Fruit fly (Drosophila melanogaster): ENCODE measurements around the gene CG14540.

CG14540 gene

dm6 chr3R:25982734-25983133 is 23.7 kb downstream of the CG14540 start, which contains the start of gene Nf1 (continued):
- TF ChIP-seq CG6689 (GFP tag; IDR thresholded peaks at IDR 0.05) (no peak), CG11398 (GFP tag; optimal IDR thresholded peaks at IDR 0.05) (no peak), CG31441 (GFP tag; IDR thresholded peaks at IDR 0.05) (no peak), sug (tag; optimal IDR thresholded peaks at IDR 0.05) (no peak), crc (GFP tag; optimal IDR thresholded peaks at IDR 0.05) (no peak), ATbp (GFP tag; optimal IDR thresholded peaks at IDR 0.05) (no peak), CG12299 (tag; optimal IDR thresholded peaks at IDR 0.05) (no peak), kah (GFP tag; optimal IDR thresholded peaks at IDR 0.05) (no peak), CG14710 (tag; optimal IDR thresholded peaks at IDR 0.05) (no peak), cad (GFP tag; optimal IDR thresholded peaks at IDR 0.05) (no peak), Dek (tag; optimal IDR thresholded peaks at IDR 0.05) (no peak), gfzf (GFP tag; optimal IDR thresholded peaks at IDR 0.05) (peak; percentile 89), CG7928 (GFP tag; optimal IDR thresholded peaks at IDR 0.05) (no peak), Fer3 (tag; optimal IDR thresholded peaks at IDR 0.05) (no peak), Dad (GFP tag; optimal IDR thresholded peaks at IDR 0.05) (no peak), H15 (GFP tag; IDR thresholded peaks at IDR 0.05) (no peak), CG12071 (GFP tag; optimal IDR thresholded peaks at IDR 0.05) (no peak), CG6683 (GFP tag; optimal IDR thresholded peaks at IDR 0.05) (no peak), MTF-1 (GFP tag; optimal IDR thresholded peaks at IDR 0.05; ENCODE audit: borderline replicate concordance) (no peak), cg (GFP tag; optimal IDR thresholded peaks at IDR 0.05) (no peak), Dfd (GFP tag; optimal IDR thresholded peaks at IDR 0.05) (no peak), fd96Cb (tag; optimal IDR thresholded peaks at IDR 0.05) (no peak), cas (GFP tag; IDR thresholded peaks at IDR 0.05) (no peak), Hr3 (GFP tag; optimal IDR thresholded peaks at IDR 0.05) (no peak), schlank (tag; optimal IDR thresholded peaks at IDR 0.05) (no peak), CG5953 (GFP tag; IDR thresholded peaks at IDR 0.05) (no peak), lmd (GFP tag; IDR thresholded peaks at IDR 0.05) (no peak), exex (tag; optimal IDR thresholded peaks at IDR 0.05) (no peak), sob (GFP tag; IDR thresholded peaks at IDR 0.05) (no peak), CG9437 (GFP tag; optimal IDR thresholded peaks at IDR 0.05) (no peak), Taf1 (GFP tag; IDR thresholded peaks at IDR 0.05) (no peak), abd-A (tag; optimal IDR thresholded peaks at IDR 0.05) (no peak), CG33557 (GFP tag; optimal IDR thresholded peaks at IDR 0.05) (no peak), NC2α (GFP tag; optimal IDR thresholded peaks at IDR 0.05) (no peak), CG4424 (GFP tag; optimal IDR thresholded peaks at IDR 0.05) (no peak), pho (GFP tag; optimal IDR thresholded peaks at IDR 0.05) (no peak), p53 (GFP tag; optimal IDR thresholded peaks at IDR 0.05) (no peak), wor (GFP tag; IDR thresholded peaks at IDR 0.05) (no peak), fru (optimal IDR thresholded peaks at IDR 0.05) (no peak), CG9797 (GFP tag; optimal IDR thresholded peaks at IDR 0.05) (peak; percentile 50), CG33213 (GFP tag; optimal IDR thresholded peaks at IDR 0.05) (peak; percentile 41), run (tag; optimal IDR thresholded peaks at IDR 0.05) (no peak), Sry-β (GFP tag; optimal IDR thresholded peaks at IDR 0.05) (peak; percentile 13), btn (GFP tag; optimal IDR thresholded peaks at IDR 0.05) (no peak), Hr78 (GFP tag; optimal IDR thresholded peaks at IDR 0.05) (no peak), Doc3 (GFP tag; IDR thresholded peaks at IDR 0.05; ENCODE audit: partially characterized antibody) (peak; percentile 77), CG17829 (tag; optimal IDR thresholded peaks at IDR 0.05) (no peak), fd64A (GFP tag; optimal IDR thresholded peaks at IDR 0.05) (no peak), slou (GFP tag; optimal IDR thresholded peaks at IDR 0.05) (no peak), dan (GFP tag; IDR thresholded peaks at IDR 0.05) (no peak), CG1602 (GFP tag; optimal IDR thresholded peaks at IDR 0.05) (no peak), CG12659 (GFP tag; optimal IDR thresholded peaks at IDR 0.05) (no peak), Ets65A (GFP tag) (no peak)
